Worm (Caenorhabditis elegans) whole organism, L1 larva: Measurements from ENCODE around the gene F52E10.4.
A peak's percentile ranks its signal among the peaks of the same experiment; 100 is the strongest.

ENCODE experiments used
- C16A3.4 ChIP-seq: fragments of 150-350 bp; optimal IDR thresholded peaks from 2 replicates; lab custom pipeline; 2014; ENCODE audit warnings: missing biosample characterization, missing genetic modification characterization
- F16B12.6 ChIP-seq: fragments of 150-350 bp; optimal IDR thresholded peaks from 2 replicates; lab custom pipeline; 2014; ENCODE audit warnings: missing biosample characterization, missing genetic modification characterization
- aha-1 ChIP-seq: fragments of 150-350 bp; optimal IDR thresholded peaks from 2 replicates; lab custom pipeline; 2014; ENCODE audit warnings: missing biosample characterization, missing genetic modification characterization
- alr-1 ChIP-seq: fragments of 200-800 bp; sonication (Bioruptor generic); optimal IDR thresholded peaks from 2 replicates; lab custom pipeline; 2018; ENCODE audit warnings: borderline replicate concordance, mild to moderate bottlenecking, missing genetic modification characterization, missing compliant biosample characterization
- aly-2 ChIP-seq: fragments of 150-350 bp; optimal IDR thresholded peaks from 2 replicates; lab custom pipeline; 2014; ENCODE audit warnings: missing biosample characterization, missing genetic modification characterization
- ceh-63 ChIP-seq: fragments of 200-800 bp; sonication (Bioruptor generic); optimal IDR thresholded peaks from 2 replicates; lab custom pipeline; 2018; ENCODE audit warnings: mild to moderate bottlenecking, missing genetic modification characterization, missing compliant biosample characterization
- ceh-8 ChIP-seq: fragments of 200-800 bp; sonication (Bioruptor generic); optimal IDR thresholded peaks from 2 replicates; lab custom pipeline; 2018; ENCODE audit warnings: mild to moderate bottlenecking, missing genetic modification characterization, moderate library complexity, missing compliant biosample characterization
- ceh-82 ChIP-seq, 3 experiments: fragments of 150-350 bp in 1 of 3; sonication (generic microtip) in 2 of 3; optimal IDR thresholded peaks; 2 replicates each; lab custom pipeline; 2014 to 2017; ENCODE audit warnings: missing biosample characterization in 3 of 3, missing genetic modification characterization in 3 of 3
- ceh-88 ChIP-seq: fragments of 200-800 bp; sonication (Bioruptor generic); IDR thresholded peaks from 2 replicates; pipeline ENCODE4 v1.3.6; 2022; ENCODE audit warnings: missing genetic modification characterization, missing compliant biosample characterization
- ceh-90 ChIP-seq: sonication (generic microtip); optimal IDR thresholded peaks from 2 replicates; lab custom pipeline; 2016; ENCODE audit warnings: missing genetic modification characterization, missing compliant biosample characterization
- ces-1 ChIP-seq: fragments of 150-350 bp; optimal IDR thresholded peaks from 2 replicates; lab custom pipeline; 2014; ENCODE audit warnings: missing biosample characterization, missing genetic modification reagents, missing genetic modification characterization
- dsc-1 ChIP-seq: sonication (generic microtip); optimal IDR thresholded peaks from 2 replicates; lab custom pipeline; 2016; ENCODE audit warnings: mild to moderate bottlenecking, missing genetic modification characterization, missing compliant biosample characterization
- egl-27 ChIP-seq, 2 experiments: fragments of 150-350 bp in 1 of 2; sonication (generic microtip); optimal IDR thresholded peaks; 3 replicates each; lab custom pipeline; 2017 to 2018; ENCODE audit warnings: missing biosample characterization in 2 of 2, missing genetic modification characterization in 2 of 2, missing genetic modification reagents in 2 of 2
- elt-2 ChIP-seq: sonication (generic microtip); optimal IDR thresholded peaks from 2 replicates; lab custom pipeline; 2016; ENCODE audit warnings: missing genetic modification characterization, mild to moderate bottlenecking, inconsistent platforms, missing compliant biosample characterization, missing genetic modification reagents
- elt-3 ChIP-seq, 6 experiments: fragments of 150-350 bp in 1 of 6; sonication (generic microtip); optimal IDR thresholded peaks; 2 replicates each; lab custom pipeline; 2017 to 2018; ENCODE audit warnings: missing biosample characterization in 6 of 6, missing genetic modification characterization in 6 of 6, inconsistent platforms in 1 of 6
- ets-5 ChIP-seq: fragments of 200-800 bp; sonication (Bioruptor generic); IDR thresholded peaks from 2 replicates; pipeline ENCODE4 v1.3.6; 2022; ENCODE audit warnings: missing genetic modification characterization, missing compliant biosample characterization
- fos-1 ChIP-seq: fragments of 150-350 bp; optimal IDR thresholded peaks from 2 replicates; lab custom pipeline; 2014; ENCODE audit warnings: missing biosample characterization, missing genetic modification characterization
- grh-1 ChIP-seq: fragments of 200-800 bp; sonication (Bioruptor generic); IDR thresholded peaks from 2 replicates; pipeline ENCODE4 v1.3.6; 2022; ENCODE audit warnings: missing genetic modification reagents, missing genetic modification characterization, missing compliant biosample characterization
- hlh-4 ChIP-seq: sonication (generic microtip); optimal IDR thresholded peaks from 2 replicates; lab custom pipeline; 2016; ENCODE audit warnings: mild to moderate bottlenecking, missing genetic modification characterization, missing compliant biosample characterization
- hpl-2 ChIP-seq: fragments of 150-350 bp; optimal IDR thresholded peaks from 2 replicates; lab custom pipeline; 2014; ENCODE audit warnings: missing biosample characterization, missing genetic modification reagents, missing genetic modification characterization
- lin-15B ChIP-seq: fragments of 150-350 bp; sonication (generic microtip); optimal IDR thresholded peaks from 3 replicates; lab custom pipeline; 2014; ENCODE audit warnings: missing biosample characterization, missing genetic modification characterization
- lin-35 ChIP-seq, 2 experiments: fragments of 150-350 bp; optimal IDR thresholded peaks; 2 replicates each; lab custom pipeline; 2014; ENCODE audit warnings: missing biosample characterization in 2 of 2, missing genetic modification characterization in 2 of 2, missing genetic modification reagents in 2 of 2
- lsy-2 ChIP-seq, 2 experiments: fragments of 150-350 bp; optimal IDR thresholded peaks; 2 replicates each; lab custom pipeline; 2014; ENCODE audit warnings: missing biosample characterization in 2 of 2, missing genetic modification characterization in 2 of 2
- mdl-1 ChIP-seq, 2 experiments: fragments of 150-350 bp; optimal IDR thresholded peaks; 2 replicates each; lab custom pipeline; 2014 to 2017; ENCODE audit warnings: missing biosample characterization in 2 of 2, missing genetic modification characterization in 2 of 2, inconsistent platforms in 1 of 2
- mep-1 ChIP-seq: fragments of 150-350 bp; optimal IDR thresholded peaks from 2 replicates; lab custom pipeline; 2014; ENCODE audit warnings: missing biosample characterization, missing genetic modification characterization
- nhr-11 ChIP-seq: fragments of 150-350 bp; optimal IDR thresholded peaks from 2 replicates; lab custom pipeline; 2014; ENCODE audit warnings: missing biosample characterization, missing genetic modification characterization
- nhr-19 ChIP-seq: fragments of 200-800 bp; sonication (Bioruptor generic); conservative IDR thresholded peaks from 2 replicates; pipeline ENCODE4 v1.3.6; 2022; ENCODE audit warnings: missing genetic modification characterization, missing compliant biosample characterization
- nhr-20 ChIP-seq: sonication (generic microtip); optimal IDR thresholded peaks from 2 replicates; lab custom pipeline; 2016; ENCODE audit warnings: mild to moderate bottlenecking, missing genetic modification characterization, missing compliant biosample characterization
- nhr-28 ChIP-seq: fragments of 150-350 bp; optimal IDR thresholded peaks from 2 replicates; lab custom pipeline; 2014; ENCODE audit warnings: missing biosample characterization, missing genetic modification characterization
- nhr-47 ChIP-seq: sonication (generic microtip); optimal IDR thresholded peaks from 2 replicates; lab custom pipeline; 2016; ENCODE audit warnings: mild to moderate bottlenecking, missing genetic modification characterization, moderate library complexity, missing compliant biosample characterization
- nhr-71 ChIP-seq: sonication (generic microtip); optimal IDR thresholded peaks from 2 replicates; lab custom pipeline; 2016; ENCODE audit warnings: mild to moderate bottlenecking, missing genetic modification characterization, moderate library complexity, missing compliant biosample characterization
- nhr-76 ChIP-seq: sonication (generic microtip); optimal IDR thresholded peaks from 2 replicates; lab custom pipeline; 2017; ENCODE audit warnings: missing biosample characterization, missing genetic modification characterization
- nhr-77 ChIP-seq: fragments of 150-350 bp; optimal IDR thresholded peaks from 2 replicates; lab custom pipeline; 2014; ENCODE audit warnings: missing biosample characterization, missing genetic modification characterization
- nhr-90 ChIP-seq: sonication (generic microtip); optimal IDR thresholded peaks from 2 replicates; lab custom pipeline; 2016; ENCODE audit warnings: mild to moderate bottlenecking, missing genetic modification characterization, missing compliant biosample characterization; ENCODE audit not compliant: poor library complexity
- pag-3 ChIP-seq: sonication (generic microtip); optimal IDR thresholded peaks from 2 replicates; lab custom pipeline; 2017; ENCODE audit warnings: missing genetic modification characterization, mild to moderate bottlenecking, missing compliant biosample characterization, antibody characterized with exemption, borderline replicate concordance; ENCODE audit not compliant: insufficient read depth
- pqm-1 ChIP-seq: sonication (generic microtip); optimal IDR thresholded peaks from 3 replicates; lab custom pipeline; 2017; ENCODE audit warnings: missing biosample characterization, missing genetic modification characterization
- rnt-1 ChIP-seq: sonication (generic microtip); optimal IDR thresholded peaks from 2 replicates; lab custom pipeline; 2016; ENCODE audit warnings: mild to moderate bottlenecking, missing genetic modification characterization, moderate library complexity, missing compliant biosample characterization
- snpc-4 ChIP-seq: fragments of 150-350 bp; optimal IDR thresholded peaks from 2 replicates; lab custom pipeline; 2014; ENCODE audit warnings: missing biosample characterization, missing genetic modification characterization
- snu-23 ChIP-seq: sonication (generic microtip); optimal IDR thresholded peaks from 2 replicates; lab custom pipeline; 2016; ENCODE audit warnings: missing genetic modification characterization, missing compliant biosample characterization
- sox-4 ChIP-seq: sonication (generic microtip); optimal IDR thresholded peaks from 2 replicates; lab custom pipeline; 2016; ENCODE audit warnings: missing genetic modification characterization, missing compliant biosample characterization
- tbx-2 ChIP-seq: sonication (generic microtip); optimal IDR thresholded peaks from 2 replicates; lab custom pipeline; 2016; ENCODE audit warnings: missing genetic modification characterization, missing compliant biosample characterization
- unc-86 ChIP-seq: sonication (generic microtip); optimal IDR thresholded peaks from 2 replicates; lab custom pipeline; 2016; ENCODE audit warnings: missing genetic modification characterization, missing compliant biosample characterization
- vab-15 ChIP-seq: sonication (generic microtip); optimal IDR thresholded peaks from 2 replicates; lab custom pipeline; 2017; ENCODE audit warnings: missing genotype, mild to moderate bottlenecking, missing genetic modification characterization, missing compliant biosample characterization
- zag-1 ChIP-seq: fragments of 150-350 bp; optimal IDR thresholded peaks from 2 replicates; lab custom pipeline; 2014; ENCODE audit warnings: missing biosample characterization, missing genetic modification characterization
- zip-4 ChIP-seq: fragments of 200-800 bp; sonication (Bioruptor generic); optimal IDR thresholded peaks from 2 replicates; lab custom pipeline; 2018; ENCODE audit warnings: mild to moderate bottlenecking, missing genetic modification characterization, moderate library complexity, missing compliant biosample characterization
- ztf-11 ChIP-seq, 2 experiments: sonication (generic microtip); optimal IDR thresholded peaks; 2 replicates each; lab custom pipeline; 2016 to 2017; ENCODE audit warnings: missing genetic modification characterization in 2 of 2, missing biosample characterization in 1 of 2, missing compliant biosample characterization in 1 of 2

The F52E10.4 gene

DNA sequence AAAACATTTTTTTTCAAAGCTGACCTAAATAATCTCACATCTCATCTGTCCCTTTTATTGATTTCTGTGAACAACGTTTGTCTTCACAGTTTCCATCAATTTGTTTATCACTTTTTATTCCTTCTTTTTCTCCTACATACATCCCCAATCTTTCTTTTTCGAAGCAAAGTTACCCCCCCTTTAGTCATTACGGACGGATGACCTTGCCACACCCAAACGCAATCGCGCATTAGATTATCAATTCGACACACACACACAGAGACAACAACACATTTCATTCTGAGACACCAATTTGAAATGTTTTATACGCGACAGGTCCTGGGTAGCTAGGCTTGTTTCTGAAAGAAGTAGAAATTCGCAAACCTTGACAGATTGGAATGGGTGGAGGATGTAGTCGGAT, 29.5 kb downstream of the F52E10.4 start (continued):
- TF ChIP-seq ceh-90 (tag; lab: Kevin White, UChicago) (no peak), mep-1 (tag; lab: Kevin White, UChicago) (peak; percentile 61), aly-2 (no peak), vab-15 (tag; lab: Kevin White, UChicago) (no peak), unc-86 (tag; lab: Kevin White, UChicago) (no peak), pqm-1 (tag; lab: Kevin White, UChicago) (no peak), mdl-1 (tag; optimal IDR thresholded peaks at IDR 0.05; lab: Kevin White, UChicago) (no peak), snu-23 (peak; percentile 45), nhr-90 (tag; lab: Kevin White, UChicago) (peak; percentile 53), ces-1 (GFP tag; lab: Kevin White, UChicago) (no peak), lsy-2 (tag; optimal IDR thresholded peaks at IDR 0.05; lab: Kevin White, UChicago) (peak in 1 of 2 experiments; percentile 6), nhr-76 (tag; lab: Kevin White, UChicago) (no peak), alr-1 (tag; lab: Kevin White, UChicago) (no peak), zag-1 (tag; lab: Kevin White, UChicago) (no peak), pag-3 (tag; lab: Kevin White, UChicago) (no peak), ceh-88 (GFP tag; lab: Robert Waterston, UW) (no peak), hpl-2 (GFP tag; lab: Kevin White, UChicago) (no peak), ztf-11 (tag; optimal IDR thresholded peaks at IDR 0.05; lab: Kevin White, UChicago) (no peak), hlh-4 (tag; lab: Kevin White, UChicago) (no peak), C16A3.4 (tag; lab: Kevin White, UChicago) (no peak), rnt-1 (tag; lab: Kevin White, UChicago) (no peak), sox-4 (tag; lab: Kevin White, UChicago) (no peak), nhr-20 (tag; lab: Kevin White, UChicago) (peak; percentile 27), F16B12.6 (tag; lab: Kevin White, UChicago) (no peak), fos-1 (tag; lab: Kevin White, UChicago) (no peak), lin-15B (tag; lab: Kevin White, UChicago) (no peak), egl-27 (tag; optimal IDR thresholded peaks at IDR 0.05; lab: Kevin White, UChicago) (no peak), snpc-4 (tag; lab: Kevin White, UChicago) (no peak), dsc-1 (no peak), nhr-11 (tag; lab: Kevin White, UChicago) (no peak)

DNA sequence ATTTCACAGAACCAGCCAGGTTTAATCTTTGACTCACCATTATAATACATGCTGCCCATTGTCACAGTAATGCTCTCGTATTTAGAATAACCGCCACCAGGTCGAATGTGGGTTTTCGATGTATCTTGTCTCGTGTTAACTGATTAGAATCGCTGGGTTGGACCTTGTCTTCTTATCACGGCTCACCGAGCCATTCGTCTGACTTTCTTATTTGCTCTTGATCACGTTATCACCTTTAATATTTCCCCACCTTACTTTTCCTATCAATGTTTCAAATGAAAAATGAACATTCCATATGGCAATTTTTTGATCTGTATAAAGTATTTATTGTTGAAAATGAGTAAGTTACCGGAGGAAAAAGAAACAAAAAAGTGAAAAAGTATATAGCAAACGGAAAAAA, 30.8 kb downstream of the F52E10.4 start, which contains the start of gene sgk-1:
TSS of gene sgk-1 (minus strand) at position 130 of the 400 bp plus-strand sequence.
- TF ChIP-seq nhr-47 (no peak), elt-2 (peak; percentile 40), elt-3 (tag; optimal IDR thresholded peaks at IDR 0.05; lab: Kevin White, UChicago) (no peak), nhr-28 (no peak), fos-1 (tag; lab: Kevin White, UChicago) (no peak), ets-5 (GFP tag; lab: Robert Waterston, UW) (no peak), ceh-82 (tag; optimal IDR thresholded peaks at IDR 0.05; lab: Kevin White, UChicago) (no peak), unc-86 (tag; lab: Kevin White, UChicago) (no peak), aha-1 (tag; lab: Kevin White, UChicago) (no peak), lin-35 (GFP tag; optimal IDR thresholded peaks at IDR 0.05; lab: Kevin White, UChicago) (peak in 1 of 2 experiments; percentile 13), tbx-2 (tag; lab: Kevin White, UChicago) (no peak), nhr-19 (GFP tag; lab: Robert Waterston, UW) (no peak), nhr-77 (tag; lab: Kevin White, UChicago) (no peak), ces-1 (GFP tag; lab: Kevin White, UChicago) (no peak), grh-1 (GFP tag; lab: Robert Waterston, UW) (no peak), nhr-90 (tag; lab: Kevin White, UChicago) (peak; percentile 7), ceh-8 (GFP tag; lab: Kevin White, UChicago) (no peak), pqm-1 (tag; lab: Kevin White, UChicago) (no peak), nhr-71 (tag; lab: Kevin White, UChicago) (peak; percentile 9), F16B12.6 (tag; lab: Kevin White, UChicago) (no peak), zip-4 (GFP tag; lab: Kevin White, UChicago) (no peak), ceh-63 (GFP tag; lab: Kevin White, UChicago) (no peak)
